Fruit fly (Drosophila melanogaster): ENCODE data around the gene Zip89B.
A peak's percentile ranks its signal among the peaks of the same experiment; 100 is the strongest.

Zip89B gene

DNA sequence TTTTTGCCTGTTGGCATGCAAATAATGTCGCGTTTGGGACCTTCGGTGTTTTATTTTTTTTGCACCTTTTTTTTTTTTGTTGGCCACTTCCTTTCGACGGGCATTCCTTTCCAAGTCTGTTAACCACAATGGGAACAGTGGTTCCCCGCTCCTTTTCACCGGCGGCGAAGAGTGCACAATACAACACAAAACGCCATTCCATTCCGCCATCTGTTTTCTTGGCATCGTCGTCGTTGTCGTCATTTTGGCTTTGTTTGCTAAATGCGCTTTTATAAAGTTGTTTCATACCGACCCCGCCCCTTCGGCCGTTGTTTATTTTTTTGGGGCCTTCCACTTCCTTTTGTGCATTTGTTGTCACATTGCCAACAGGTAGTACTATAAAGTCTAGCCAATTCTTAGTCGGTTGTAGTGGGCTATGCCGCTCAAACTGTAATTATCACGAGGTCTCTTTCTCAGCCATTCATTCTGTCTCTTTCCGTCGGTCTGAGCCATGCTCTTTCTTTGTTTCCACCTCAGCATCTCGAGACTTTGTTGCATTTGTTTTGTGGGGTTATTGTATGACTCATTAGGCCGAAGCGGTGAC lies 15.2 kb upstream of the Zip89B start:
- TF ChIP-seq toe (GFP tag; optimal IDR thresholded peaks at IDR 0.05) = no peak
- no peak for TF ChIP-seq bab1 (GFP tag; optimal IDR thresholded peaks at IDR 0.05)
- no peak for TF ChIP-seq CG14711 (tag; optimal IDR thresholded peaks at IDR 0.05)
- no peak for TF ChIP-seq tj (GFP tag; optimal IDR thresholded peaks at IDR 0.05)
- peak; percentile 21 for TF ChIP-seq Mnt (GFP tag; optimal IDR thresholded peaks at IDR 0.05)
- TF ChIP-seq CG1620 (GFP tag; optimal IDR thresholded peaks at IDR 0.05) = peak; percentile 6
- TF ChIP-seq kay (GFP tag; ENCODE audit: borderline replicate concordance) = peak; percentile 75
- no peak for TF ChIP-seq cnc (optimal IDR thresholded peaks at IDR 0.05)
- no peak for TF ChIP-seq CG7045 (GFP tag; optimal IDR thresholded peaks at IDR 0.05)
- no peak for TF ChIP-seq Clk (GFP tag; optimal IDR thresholded peaks at IDR 0.05)
- TF ChIP-seq CG5204 (GFP tag; optimal IDR thresholded peaks at IDR 0.05) = no peak
- no peak for TF ChIP-seq ovo (GFP tag; optimal IDR thresholded peaks at IDR 0.05)
- TF ChIP-seq Crg-1 (GFP tag; optimal IDR thresholded peaks at IDR 0.05) = no peak
- no peak for TF ChIP-seq Hr96 (GFP tag; optimal IDR thresholded peaks at IDR 0.05)
- peak; percentile 17 for TF ChIP-seq pad (GFP tag; optimal IDR thresholded peaks at IDR 0.05)
- TF ChIP-seq CG11617 (GFP tag; optimal IDR thresholded peaks at IDR 0.05) = peak; percentile 17

DNA sequence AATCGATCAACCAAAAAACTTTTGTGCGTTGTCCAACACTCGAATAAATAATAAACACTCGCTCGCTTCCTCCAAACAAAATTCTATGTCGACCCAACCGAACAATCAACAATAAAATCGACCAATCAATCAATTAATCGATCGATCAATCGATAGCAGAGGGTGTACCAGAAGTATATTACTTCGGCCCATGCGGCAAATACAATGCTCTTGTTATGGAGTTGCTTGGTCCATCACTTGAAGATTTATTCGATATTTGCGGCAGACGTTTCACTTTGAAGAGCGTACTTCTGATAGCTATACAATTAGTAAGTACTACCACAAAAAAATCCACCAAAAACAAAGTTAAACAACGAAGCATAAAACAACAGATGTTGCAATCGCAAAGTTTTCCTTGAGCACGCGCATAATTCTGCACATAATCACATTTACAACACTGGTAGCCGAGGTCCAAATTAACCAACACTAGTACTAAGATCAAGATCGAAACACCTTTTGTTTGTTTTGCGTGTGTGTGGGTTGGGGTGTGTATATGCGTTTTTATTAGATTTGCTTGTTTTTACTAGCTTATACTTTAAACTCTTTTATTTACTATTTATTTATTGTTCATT lies 9.9 kb upstream of the Zip89B start:
- TF ChIP-seq Mnt (GFP tag; optimal IDR thresholded peaks at IDR 0.05) (no peak), CG5204 (GFP tag; optimal IDR thresholded peaks at IDR 0.05) (no peak), Hr96 (GFP tag; optimal IDR thresholded peaks at IDR 0.05) (no peak), CG14711 (tag; optimal IDR thresholded peaks at IDR 0.05) (no peak), pad (GFP tag; optimal IDR thresholded peaks at IDR 0.05) (no peak), toe (GFP tag; optimal IDR thresholded peaks at IDR 0.05) (no peak), CG11617 (GFP tag; optimal IDR thresholded peaks at IDR 0.05) (no peak), kay (GFP tag; ENCODE audit: borderline replicate concordance) (no peak), CG1620 (GFP tag; optimal IDR thresholded peaks at IDR 0.05) (no peak)

DNA sequence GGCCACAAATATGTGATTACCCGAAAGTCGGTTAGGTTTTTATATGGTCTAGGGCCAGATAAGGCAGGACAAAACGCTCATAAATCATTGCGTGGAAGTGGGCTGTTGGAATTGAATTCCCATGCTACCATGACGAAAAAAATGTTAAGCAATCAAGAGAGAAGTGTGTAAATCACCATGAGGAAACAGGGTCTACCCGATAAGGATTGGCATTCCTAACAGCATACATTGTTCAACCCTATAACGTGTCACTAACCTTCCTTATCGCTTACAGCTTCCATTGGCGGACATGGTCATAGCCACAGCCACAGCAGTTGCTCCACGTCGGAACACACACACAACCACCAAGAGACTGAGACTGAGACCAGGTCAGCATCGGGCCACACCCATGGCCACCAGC lies 2.5 kb downstream of the Zip89B start:
- TF ChIP-seq cic (GFP tag; optimal IDR thresholded peaks at IDR 0.05) = no peak
- no peak for TF ChIP-seq CG7101 (tag; optimal IDR thresholded peaks at IDR 0.05)
- TF ChIP-seq bab1 (GFP tag; optimal IDR thresholded peaks at IDR 0.05) = no peak
- TF ChIP-seq Crg-1 (GFP tag; optimal IDR thresholded peaks at IDR 0.05) = no peak
- no peak for TF ChIP-seq Clk (GFP tag; optimal IDR thresholded peaks at IDR 0.05)
- no peak for TF ChIP-seq kay (GFP tag; ENCODE audit: borderline replicate concordance)
- no peak for TF ChIP-seq CG33017 (tag; optimal IDR thresholded peaks at IDR 0.05)
- no peak for TF ChIP-seq ovo (GFP tag; optimal IDR thresholded peaks at IDR 0.05)
- no peak for TF ChIP-seq CG1620 (GFP tag; optimal IDR thresholded peaks at IDR 0.05)
- TF ChIP-seq CG5204 (GFP tag; optimal IDR thresholded peaks at IDR 0.05) = no peak
- TF ChIP-seq pad (GFP tag; optimal IDR thresholded peaks at IDR 0.05) = no peak
- TF ChIP-seq tj (GFP tag; optimal IDR thresholded peaks at IDR 0.05) = no peak
- TF ChIP-seq CG11617 (GFP tag; optimal IDR thresholded peaks at IDR 0.05) = no peak

dm6 chr3R:16309302-16310080 lies 3.9 kb downstream of the Zip89B start:
- peak; percentile 20 for TF ChIP-seq cic (GFP tag; optimal IDR thresholded peaks at IDR 0.05)
- TF ChIP-seq Mnt (GFP tag; optimal IDR thresholded peaks at IDR 0.05) = no peak

dm6 chr3R:16310081-16310493 lies 4.5 kb downstream of the Zip89B start:
- no peak for TF ChIP-seq CG1620 (GFP tag; optimal IDR thresholded peaks at IDR 0.05)
- TF ChIP-seq cnc (optimal IDR thresholded peaks at IDR 0.05) = no peak
- no peak for TF ChIP-seq CG7045 (GFP tag; optimal IDR thresholded peaks at IDR 0.05)

DNA sequence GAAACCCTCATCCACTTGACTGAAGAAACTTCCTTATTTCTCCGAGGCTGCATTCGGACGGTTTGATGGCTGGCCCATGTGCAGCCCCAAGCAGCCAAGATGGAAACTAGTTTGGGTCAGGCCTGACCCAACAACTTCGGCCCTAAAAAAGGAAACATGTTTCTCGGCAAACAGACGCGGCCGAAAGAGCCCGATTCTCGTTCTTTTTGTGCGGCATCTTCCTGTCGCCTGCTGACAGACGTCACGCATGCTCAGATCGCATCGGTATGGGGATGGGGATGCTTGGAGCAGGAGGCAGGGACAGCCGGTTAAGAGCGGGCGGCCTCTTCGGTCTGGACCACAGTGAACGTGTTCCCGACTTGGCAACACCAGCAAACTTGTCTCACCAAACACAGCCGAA lies 11.2 kb downstream of the Zip89B start:
- no peak for TF ChIP-seq CG1620 (GFP tag; optimal IDR thresholded peaks at IDR 0.05)
- TF ChIP-seq kay (GFP tag; ENCODE audit: borderline replicate concordance) = no peak
- TF ChIP-seq tj (GFP tag; optimal IDR thresholded peaks at IDR 0.05) = no peak
- TF ChIP-seq CG11617 (GFP tag; optimal IDR thresholded peaks at IDR 0.05) = no peak
- no peak for TF ChIP-seq CG33017 (tag; optimal IDR thresholded peaks at IDR 0.05)
- no peak for TF ChIP-seq Mnt (GFP tag; optimal IDR thresholded peaks at IDR 0.05)
- TF ChIP-seq ovo (GFP tag; optimal IDR thresholded peaks at IDR 0.05) = no peak
- TF ChIP-seq CG5204 (GFP tag; optimal IDR thresholded peaks at IDR 0.05) = no peak
- TF ChIP-seq CG7045 (GFP tag; optimal IDR thresholded peaks at IDR 0.05) = no peak
- no peak for TF ChIP-seq Hr96 (GFP tag; optimal IDR thresholded peaks at IDR 0.05)
- no peak for TF ChIP-seq CG12768 (GFP tag; optimal IDR thresholded peaks at IDR 0.05)
- TF ChIP-seq cnc (optimal IDR thresholded peaks at IDR 0.05) = no peak
- TF ChIP-seq CG14711 (tag; optimal IDR thresholded peaks at IDR 0.05) = no peak
- TF ChIP-seq bab1 (GFP tag; optimal IDR thresholded peaks at IDR 0.05) = no peak
- TF ChIP-seq CG7101 (tag; optimal IDR thresholded peaks at IDR 0.05) = no peak
- no peak for TF ChIP-seq pad (GFP tag; optimal IDR thresholded peaks at IDR 0.05)
- TF ChIP-seq toe (GFP tag; optimal IDR thresholded peaks at IDR 0.05) = no peak
